Worm (Caenorhabditis elegans): ENCODE results near the gene srw-76.

DNA sequence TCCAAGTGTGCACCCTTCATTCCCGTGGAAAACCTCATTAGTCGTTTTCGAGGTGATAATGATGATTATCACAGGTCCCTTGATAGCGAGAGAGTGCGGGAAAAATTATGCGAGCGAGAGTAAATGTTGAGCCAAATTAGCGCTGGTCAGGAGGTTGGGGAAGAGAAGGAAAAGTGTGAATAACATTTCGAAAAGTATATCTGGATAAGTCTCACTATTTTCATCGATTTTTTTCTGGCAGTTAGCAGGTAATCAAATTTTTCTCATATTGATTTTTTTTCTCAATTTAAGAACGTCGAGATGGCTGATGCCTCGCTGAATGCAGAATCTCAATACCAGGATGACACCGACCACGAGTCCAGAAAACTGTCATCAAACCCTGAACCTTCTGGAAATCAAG, 9.1 kb downstream of the srw-76 start, which contains the start of gene W06G6.2:
- TF ChIP-seq hlh-1 (tag; optimal IDR thresholded peaks at IDR 0.05) (no peak), lin-13 (tag; optimal IDR thresholded peaks at IDR 0.05) (no peak), nhr-76 (tag; optimal IDR thresholded peaks at IDR 0.05) (no peak), drap-1 (GFP tag; optimal IDR thresholded peaks at IDR 0.05) (no peak), lsy-2 (tag; optimal IDR thresholded peaks at IDR 0.05) (no peak), ces-1 (GFP tag; optimal IDR thresholded peaks at IDR 0.05) (no peak), nhr-237 (tag; optimal IDR thresholded peaks at IDR 0.05) (no peak), tbx-8 (GFP tag; optimal IDR thresholded peaks at IDR 0.05) (no peak), unc-62 (GFP tag; optimal IDR thresholded peaks at IDR 0.05) (no peak), nhr-12 (tag; optimal IDR thresholded peaks at IDR 0.05) (no peak), snpc-4 (tag; optimal IDR thresholded peaks at IDR 0.05) (no peak)
